Worm (Caenorhabditis elegans) whole organism, dauer: ENCODE data around the gene Y43C5A.7.

Experiments
- unc-62 ChIP-seq: sonication (generic microtip); optimal IDR thresholded peaks from 2 replicates; lab custom pipeline; 2017; ENCODE audit warnings: missing biosample characterization, missing genetic modification reagents, missing genetic modification characterization

Gene Y43C5A.7

ce11 chrIV:10252886-10253639 is 24.0 kb upstream of the Y43C5A.7 start:
- no peak for TF ChIP-seq unc-62

DNA sequence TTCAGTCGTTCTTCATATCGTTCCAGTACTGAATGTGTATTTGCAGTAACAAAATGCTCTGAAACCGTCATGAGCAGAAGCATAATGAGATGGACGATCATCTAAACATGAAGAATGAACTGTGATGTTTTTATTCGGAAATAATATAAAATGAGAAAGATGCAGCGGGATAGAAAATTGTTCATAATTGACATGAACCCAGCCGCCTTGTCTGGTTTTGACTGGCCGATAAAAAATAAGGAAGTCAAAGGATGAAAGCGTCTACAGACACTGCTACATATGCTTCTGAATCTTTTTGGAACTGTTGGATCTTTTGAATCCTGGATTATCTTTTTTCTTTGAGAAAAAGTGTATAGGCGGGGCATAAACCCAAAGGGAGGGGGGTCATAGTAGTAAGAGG is 17.5 kb upstream of the Y43C5A.7 start, which contains the start of gene F01G10.9:
Gene F01G10.9, minus strand, starts transcription at position 101 of the 400 bp plus-strand sequence.
- no peak for TF ChIP-seq unc-62

DNA sequence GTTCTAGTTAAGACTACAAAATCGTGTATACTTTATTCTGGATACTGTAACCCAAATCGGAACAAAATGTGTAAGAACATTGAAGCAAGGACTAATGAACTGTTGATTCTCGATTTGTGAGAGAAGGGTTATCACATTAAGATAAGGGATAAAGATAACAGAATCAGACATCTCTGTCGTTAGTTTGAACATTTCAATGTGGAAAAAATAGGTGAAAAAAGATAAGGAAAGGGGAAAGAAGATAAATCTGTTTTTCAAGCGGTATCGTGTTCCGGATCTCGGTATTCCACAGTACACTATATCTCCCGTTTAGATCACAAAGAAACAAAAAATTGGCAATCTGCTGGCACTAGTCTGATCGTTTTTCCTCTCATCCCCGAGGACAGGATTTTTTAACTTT is 16.0 kb upstream of the Y43C5A.7 start:
- no peak for TF ChIP-seq unc-62

- no peak for TF ChIP-seq unc-62
These were observed 7.7 kb upstream of the Y43C5A.7 start, which contains the start of the genes nspd-7 and Y43C5A.2 for ce11 chrIV:10269137-10269933. Gene nspd-7, minus strand, starts transcription at chrIV:10269187. Gene Y43C5A.2, plus strand, starts transcription at chrIV:10269883.

ce11 chrIV:10273360-10273759 is 3.7 kb upstream of the Y43C5A.7 start:
- TF ChIP-seq unc-62 = no peak

DNA sequence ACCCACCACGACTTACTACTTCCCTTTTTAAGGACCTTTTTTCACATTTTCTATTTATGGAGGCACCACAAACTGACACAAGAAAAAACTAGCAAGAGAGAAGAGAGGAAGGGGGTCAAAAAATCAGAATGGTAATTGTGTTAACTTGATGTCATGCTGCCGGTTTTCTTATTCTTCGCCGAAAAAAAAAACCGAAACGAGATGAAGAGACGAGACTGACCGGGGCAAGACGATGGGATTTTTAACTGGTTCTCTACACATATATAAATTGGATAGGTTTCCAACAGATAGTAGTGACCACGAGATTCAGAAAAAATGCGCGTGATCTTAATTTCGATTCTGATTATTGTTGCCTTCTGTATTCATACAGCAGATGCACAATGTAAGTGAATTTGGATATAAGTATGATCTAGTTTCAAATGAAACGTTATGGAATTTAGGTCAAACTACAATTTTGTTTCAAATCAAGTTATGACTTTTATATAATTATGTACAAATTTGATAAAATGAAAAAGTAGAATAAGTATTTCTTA is 3.2 kb upstream of the Y43C5A.7 start, which contains the start of gene Y43C5A.3:
Gene Y43C5A.3, plus strand, starts transcription at position 256 of the 533 bp plus-strand sequence.
- no peak for TF ChIP-seq unc-62

DNA sequence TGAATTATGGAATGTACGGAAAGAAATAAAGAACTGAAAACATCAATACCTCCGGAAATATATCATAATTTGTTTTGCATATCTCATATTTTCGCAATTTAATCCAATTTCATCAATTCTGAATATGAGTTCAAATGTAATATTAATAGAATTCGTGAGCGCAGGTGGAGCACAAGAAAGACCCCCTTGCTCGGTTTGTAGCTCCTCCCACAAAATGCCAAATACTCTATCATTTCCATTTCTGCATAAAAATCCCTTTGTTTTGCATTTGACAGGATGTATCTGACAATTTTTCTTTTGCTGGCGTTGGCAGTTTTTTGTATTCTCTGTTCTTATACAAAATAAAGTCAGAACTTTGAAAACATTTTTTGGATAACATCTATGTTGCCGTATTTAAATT is 2.0 kb upstream of the Y43C5A.7 start:
- no peak for TF ChIP-seq unc-62

- no peak for TF ChIP-seq unc-62
These were observed 656 bp downstream of the Y43C5A.7 start, which contains the start of gene Y43C5A.4 for ce11 chrIV:10277716-10278115. Gene Y43C5A.4, plus strand, starts transcription at chrIV:10278016.

- TF ChIP-seq unc-62 = no peak
These were observed 4.4 kb downstream of the Y43C5A.7 start, which contains the start of gene thk-1 for ce11 chrIV:10281482-10281881. Gene thk-1, minus strand, starts transcription at chrIV:10281582.

ce11 chrIV:10284194-10284910 is 7.3 kb downstream of the Y43C5A.7 start, which contains the start of gene rad-51:
Gene rad-51, minus strand, starts transcription at chrIV:10284244.
- TF ChIP-seq unc-62 = no peak

DNA sequence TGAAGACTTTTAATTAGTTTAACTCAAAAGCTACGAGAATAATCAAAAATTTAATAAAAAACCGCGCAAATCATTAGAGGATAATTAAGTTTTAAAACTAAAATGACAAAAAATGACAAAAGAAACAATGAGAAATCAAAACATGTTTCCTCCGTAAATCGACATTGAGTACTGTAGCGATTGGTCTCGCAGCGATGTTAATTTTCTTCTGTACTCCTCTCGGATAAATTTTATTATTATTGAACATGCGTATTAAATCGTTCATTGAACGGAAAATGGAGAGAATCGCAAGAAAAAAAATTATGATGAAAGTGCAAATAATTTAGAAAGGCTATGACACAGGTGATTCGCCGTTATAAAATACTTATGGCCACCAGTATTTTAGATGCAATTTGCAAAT is 8.3 kb downstream of the Y43C5A.7 start:
- TF ChIP-seq unc-62 = no peak

DNA sequence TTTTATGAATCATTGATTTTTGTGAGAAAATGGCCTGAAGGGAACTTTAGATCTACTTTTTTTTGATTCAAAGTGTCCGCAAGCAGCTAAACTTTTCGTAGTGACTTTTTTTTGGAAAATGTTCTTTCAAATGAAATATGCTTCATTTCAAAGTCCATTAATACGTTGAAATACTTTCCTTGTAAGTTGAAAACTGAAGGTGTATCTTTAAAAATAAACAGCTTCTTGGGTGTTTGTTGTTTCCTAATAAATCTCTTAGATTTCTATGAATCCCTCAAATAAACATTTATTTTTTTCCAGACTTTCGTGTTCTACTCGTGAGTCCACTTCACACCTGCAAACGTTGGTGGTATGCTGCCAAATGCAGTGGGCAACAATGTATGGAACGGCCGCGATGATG is 9.6 kb downstream of the Y43C5A.7 start, which contains the start of gene ebax-1:
Gene ebax-1, plus strand, starts transcription at position 301 of the 400 bp plus-strand sequence.
- no peak for TF ChIP-seq unc-62

- TF ChIP-seq unc-62 = no peak
These were observed 11.5 kb downstream of the Y43C5A.7 start for ce11 chrIV:10288575-10288974.

DNA sequence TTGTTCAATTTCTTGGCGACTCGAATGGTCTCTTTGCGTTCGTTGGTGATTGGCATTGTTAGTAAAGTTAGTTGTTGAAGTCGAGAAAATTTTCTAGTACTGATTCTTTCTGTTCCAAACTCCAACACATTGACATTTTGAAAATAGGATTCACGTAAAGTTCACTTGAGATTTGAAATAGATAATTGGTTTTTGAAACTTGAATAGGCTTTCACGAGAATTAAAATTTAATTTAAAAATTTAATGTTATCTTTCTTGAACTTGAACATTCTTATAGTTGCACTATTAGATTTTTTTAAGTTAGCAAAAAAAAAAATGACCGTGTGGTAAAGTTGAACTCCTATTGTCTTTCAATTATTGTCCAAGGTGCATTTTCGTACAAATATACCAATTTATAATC is 17.0 kb downstream of the Y43C5A.7 start, which contains the start of gene R09E10.6:
Gene R09E10.6, minus strand, starts transcription at position 101 of the 400 bp plus-strand sequence.
- no peak for TF ChIP-seq unc-62

ce11 chrIV:10295084-10295483 is 18.0 kb downstream of the Y43C5A.7 start, which contains the start of gene R09E10.13:
Gene R09E10.13, minus strand, starts transcription at chrIV:10295144.
- no peak for TF ChIP-seq unc-62

DNA sequence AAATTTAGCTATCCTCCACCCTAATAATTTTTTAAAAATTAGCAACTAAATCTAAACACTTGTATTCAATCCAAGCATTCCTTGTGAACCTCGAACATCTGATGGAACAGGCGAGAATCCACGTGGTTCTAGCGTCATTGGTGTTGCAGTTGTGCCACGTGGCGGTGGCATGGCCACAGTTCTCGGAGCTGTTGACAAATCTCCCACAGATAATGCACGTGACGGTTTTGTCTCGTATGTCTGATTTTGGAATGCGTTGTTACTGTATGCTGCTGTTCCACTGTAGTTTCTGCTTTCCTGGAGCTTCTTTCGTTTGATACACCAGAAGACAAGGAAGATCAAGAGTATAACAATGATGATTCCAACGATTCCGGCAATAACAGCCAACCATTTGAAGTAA is 19.0 kb downstream of the Y43C5A.7 start:
- TF ChIP-seq unc-62 = no peak
